Worm (Caenorhabditis elegans): Measurements from ENCODE around the gene T26C5.5.

The T26C5.5 gene

DNA sequence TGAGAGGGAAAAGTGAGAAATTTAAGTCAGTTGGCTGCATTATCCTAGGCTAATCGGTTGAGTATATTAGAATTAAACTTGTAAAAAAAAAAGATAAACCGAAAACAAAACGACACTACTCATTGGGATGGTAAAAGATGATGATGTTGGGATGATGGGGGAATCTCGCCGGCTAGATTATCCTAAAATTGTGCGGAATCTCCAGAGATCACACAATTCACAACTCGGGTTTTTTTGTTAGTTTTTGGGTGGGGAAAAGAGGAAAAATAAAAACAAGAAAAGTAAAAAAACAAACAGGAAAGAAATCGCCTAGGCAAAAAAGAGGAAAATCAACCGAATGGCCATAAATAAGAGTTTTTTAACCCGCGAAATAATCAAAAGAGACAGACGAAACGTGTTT, 28.6 kb upstream of the T26C5.5 start:
- TF ChIP-seq mep-1 (tag; optimal IDR thresholded peaks at IDR 0.05) (no peak), sem-2 (GFP tag; optimal IDR thresholded peaks at IDR 0.05) (no peak)

DNA sequence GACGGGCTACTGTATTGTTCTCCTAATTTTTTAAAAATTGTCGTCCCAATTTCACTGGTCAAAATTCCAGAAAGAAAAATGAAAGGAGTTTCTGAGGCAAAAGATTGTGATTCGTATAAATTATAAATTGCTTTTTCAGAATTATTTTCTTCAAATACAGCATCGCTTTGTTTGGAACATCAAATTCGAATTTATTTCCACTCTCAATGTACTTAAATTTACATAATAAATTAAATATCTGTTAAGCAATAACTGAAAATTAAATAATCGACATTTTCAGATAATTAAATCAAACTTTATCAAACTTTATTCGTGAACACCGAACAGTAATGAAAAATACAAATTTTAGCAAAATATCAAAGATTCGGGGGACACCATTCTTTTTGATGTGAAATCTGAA, 28.2 kb upstream of the T26C5.5 start:
- TF ChIP-seq lin-32 (GFP tag; optimal IDR thresholded peaks at IDR 0.05) (no peak), elt-1 (tag; optimal IDR thresholded peaks at IDR 0.05; ENCODE audit: borderline replicate concordance, insufficient read depth) (no peak), tbx-8 (GFP tag; optimal IDR thresholded peaks at IDR 0.05) (no peak), snpc-4 (tag; optimal IDR thresholded peaks at IDR 0.05) (no peak), blmp-1 (tag; optimal IDR thresholded peaks at IDR 0.05) (no peak), mls-2 (tag; optimal IDR thresholded peaks at IDR 0.05) (no peak), nhr-12 (tag; optimal IDR thresholded peaks at IDR 0.05) (no peak), hlh-1 (tag; optimal IDR thresholded peaks at IDR 0.05) (no peak), cnd-1 (tag; optimal IDR thresholded peaks at IDR 0.05) (no peak), mab-5 (tag; optimal IDR thresholded peaks at IDR 0.05) (no peak), ceh-39 (tag; optimal IDR thresholded peaks at IDR 0.05) (no peak), M03D4.4 (tag; optimal IDR thresholded peaks at IDR 0.05) (no peak)

DNA sequence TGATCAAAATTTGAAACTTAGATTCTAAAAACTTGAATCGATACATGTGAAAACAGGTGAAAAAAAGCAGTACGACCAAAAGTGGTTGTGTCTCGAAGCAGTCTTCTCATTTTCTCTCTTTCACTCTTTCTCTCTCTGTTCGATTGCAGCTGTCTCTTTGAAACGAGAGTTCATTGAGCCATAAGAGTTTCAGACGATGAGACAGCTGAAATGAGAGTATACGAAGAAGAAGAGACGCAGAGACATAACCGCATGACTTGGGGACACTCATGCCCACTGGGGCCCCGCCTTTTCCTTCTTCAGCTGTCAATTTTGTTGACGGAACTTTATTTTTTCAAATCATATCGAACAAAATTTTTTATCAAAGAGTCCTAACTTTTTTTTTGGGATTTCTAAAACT, 27.4 kb upstream of the T26C5.5 start:
- no peak for TF ChIP-seq nhr-237 (tag; optimal IDR thresholded peaks at IDR 0.05)
- TF ChIP-seq zip-8 (tag; optimal IDR thresholded peaks at IDR 0.05): no peak
- peak; percentile 58 for TF ChIP-seq pha-4 (tag; optimal IDR thresholded peaks at IDR 0.05)
- TF ChIP-seq ces-1 (GFP tag; optimal IDR thresholded peaks at IDR 0.05): peak; percentile 86
- TF ChIP-seq ceh-39 (tag; optimal IDR thresholded peaks at IDR 0.05): peak; percentile 28
- TF ChIP-seq sptf-1 (tag; optimal IDR thresholded peaks at IDR 0.05): no peak
- peak; percentile 79 for TF ChIP-seq unc-120 (tag; optimal IDR thresholded peaks at IDR 0.05; ENCODE audit: poor library complexity, severe bottlenecking)
- TF ChIP-seq flh-1 (GFP tag; optimal IDR thresholded peaks at IDR 0.05): no peak
- TF ChIP-seq tbx-8 (GFP tag; optimal IDR thresholded peaks at IDR 0.05): no peak
- peak; percentile 80 for TF ChIP-seq hlh-1 (tag; optimal IDR thresholded peaks at IDR 0.05)
- peak; percentile 10 for TF ChIP-seq lin-32 (GFP tag; optimal IDR thresholded peaks at IDR 0.05)
- no peak for TF ChIP-seq elt-1 (tag; optimal IDR thresholded peaks at IDR 0.05; ENCODE audit: borderline replicate concordance, insufficient read depth)
- no peak for TF ChIP-seq nhr-12 (tag; optimal IDR thresholded peaks at IDR 0.05)
- no peak for TF ChIP-seq sem-2 (GFP tag; optimal IDR thresholded peaks at IDR 0.05)
- no peak for TF ChIP-seq lin-13 (tag; optimal IDR thresholded peaks at IDR 0.05)
- TF ChIP-seq ceh-83 (GFP tag; optimal IDR thresholded peaks at IDR 0.05): no peak
- no peak for TF ChIP-seq ztf-11 (tag; optimal IDR thresholded peaks at IDR 0.05)
- no peak for TF ChIP-seq ham-2 (GFP tag; optimal IDR thresholded peaks at IDR 0.05)
- TF ChIP-seq cnd-1 (tag; optimal IDR thresholded peaks at IDR 0.05): peak; percentile 65
- no peak for TF ChIP-seq snpc-4 (tag; optimal IDR thresholded peaks at IDR 0.05)
- no peak for TF ChIP-seq drap-1 (GFP tag; optimal IDR thresholded peaks at IDR 0.05)
- TF ChIP-seq elt-3 (tag; optimal IDR thresholded peaks at IDR 0.05): no peak
- TF ChIP-seq lsy-2 (tag; optimal IDR thresholded peaks at IDR 0.05): peak; percentile 19
- no peak for TF ChIP-seq unc-39 (tag; optimal IDR thresholded peaks at IDR 0.05)
- no peak for TF ChIP-seq bed-3 (GFP tag; optimal IDR thresholded peaks at IDR 0.05)
- TF ChIP-seq nhr-28 (tag; optimal IDR thresholded peaks at IDR 0.05): no peak
- TF ChIP-seq nhr-76 (tag; optimal IDR thresholded peaks at IDR 0.05): no peak
- peak; percentile 20 for TF ChIP-seq mls-2 (tag; optimal IDR thresholded peaks at IDR 0.05)
- no peak for TF ChIP-seq blmp-1 (tag; optimal IDR thresholded peaks at IDR 0.05)
- peak; percentile 63 for TF ChIP-seq unc-62 (GFP tag; optimal IDR thresholded peaks at IDR 0.05)
- no peak for TF ChIP-seq nhr-2 (tag; optimal IDR thresholded peaks at IDR 0.05)
- TF ChIP-seq M03D4.4 (tag; optimal IDR thresholded peaks at IDR 0.05): no peak
- TF ChIP-seq mep-1 (tag; optimal IDR thresholded peaks at IDR 0.05): peak; percentile 32
- TF ChIP-seq mab-5 (tag; optimal IDR thresholded peaks at IDR 0.05): no peak
- no peak for TF ChIP-seq ceh-43 (GFP tag; optimal IDR thresholded peaks at IDR 0.05)

DNA sequence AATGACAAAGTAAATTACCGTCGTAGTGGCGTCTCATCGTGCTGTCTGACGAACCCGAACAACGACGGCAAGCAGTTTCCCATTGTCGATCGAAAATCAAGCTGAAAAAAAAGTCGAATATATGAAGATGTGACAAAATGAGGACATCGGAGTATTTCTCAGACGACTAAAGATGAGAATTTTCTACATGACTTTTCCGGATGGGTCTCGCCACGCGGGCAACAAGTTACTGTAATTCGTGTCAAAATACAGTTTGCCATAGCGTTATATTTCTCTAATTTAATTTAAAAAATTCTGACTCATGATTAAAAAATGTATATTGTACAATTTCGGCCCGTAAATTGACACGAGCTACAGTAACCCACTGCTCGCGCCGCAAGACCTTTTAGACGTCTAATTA, 26.4 kb upstream of the T26C5.5 start, which contains the start of gene C01G6.4:
Gene C01G6.4 (minus strand): TSS at position 101 of the 400 bp plus-strand sequence.
- TF ChIP-seq mep-1 (tag; optimal IDR thresholded peaks at IDR 0.05): no peak
